Fruit fly (Drosophila melanogaster) whole organism, pupa: ENCODE results near the gene JIL-1.

ENCODE experiments used
- EcR ChIP-seq: fragments of 200-800 bp; sonication (Bioruptor generic); optimal IDR thresholded peaks from 3 replicates; lab custom pipeline; 2019; ENCODE audit warnings: missing biosample characterization, missing genetic modification characterization, mild to moderate bottlenecking, moderate library complexity, missing genetic modification reagents
- Ets98B ChIP-seq: fragments of 200-800 bp; sonication (Bioruptor generic); IDR thresholded peaks from 2 replicates; pipeline ENCODE4 v1.3.6; 2022; ENCODE audit warnings: missing biosample characterization, missing genetic modification characterization
- Pif1A ChIP-seq: fragments of 200-800 bp; sonication (Bioruptor generic); optimal IDR thresholded peaks from 3 replicates; lab custom pipeline; 2016; ENCODE audit warnings: missing biosample characterization, missing genetic modification characterization

DNA sequence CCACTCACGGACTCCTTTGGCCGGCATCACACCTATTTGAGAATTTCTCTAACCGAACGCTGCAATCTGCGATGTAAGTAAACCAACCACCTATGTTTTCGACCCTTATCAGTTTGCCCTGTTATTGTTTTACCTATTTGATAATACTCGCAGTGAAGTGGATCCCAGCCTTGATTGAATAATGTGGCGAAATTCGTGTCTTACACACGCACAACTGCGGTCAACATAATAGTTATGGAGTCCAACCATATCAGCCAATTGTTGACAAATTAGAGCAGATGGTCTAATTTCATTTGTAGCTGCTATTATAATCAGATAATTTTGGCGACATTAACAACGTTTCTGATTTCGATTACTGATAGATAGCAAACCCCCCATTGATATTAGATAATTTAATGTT, 21.9 kb downstream of the JIL-1 start:
- TF ChIP-seq Ets98B (GFP tag; lab: Robert Waterston, UW) (no peak), EcR (no peak), Pif1A (no peak)
